Worm (Caenorhabditis elegans): ENCODE data around the gene txdc-9.

txdc-9 gene

ce11 chrIII:6447521-6447920 is 15.5 kb downstream of the txdc-9 start (continued):
- no peak for TF ChIP-seq athp-1 (tag; optimal IDR thresholded peaks at IDR 0.05)
- no peak for TF ChIP-seq rec-8 (tag; optimal IDR thresholded peaks at IDR 0.05)
- TF ChIP-seq F39B2.1 (GFP tag; IDR thresholded peaks at IDR 0.05), result no peak
- peak; percentile 36 for TF ChIP-seq lin-40 (tag; optimal IDR thresholded peaks at IDR 0.05)
- no peak for TF ChIP-seq hsf-1 (GFP tag; IDR thresholded peaks at IDR 0.05)
- TF ChIP-seq dox-1 (GFP tag; IDR thresholded peaks at IDR 0.05), result 0 out of 2 replicates have a peak, but pooled peaks have one; percentile 44
- no peak for TF ChIP-seq cebp-1 (GFP tag; IDR thresholded peaks at IDR 0.05)
- TF ChIP-seq cebp-1 (tag; optimal IDR thresholded peaks at IDR 0.05), result peak; percentile 58
- TF ChIP-seq mes-4 (tag; optimal IDR thresholded peaks at IDR 0.05), result no peak
- no peak for TF ChIP-seq bed-2 (GFP tag; IDR thresholded peaks at IDR 0.05)
- no peak; the same call in 1 of the 2 replicates for TF ChIP-seq pbrm-1 (GFP tag; IDR thresholded peaks at IDR 0.05)
- TF ChIP-seq cebp-2 (GFP tag; IDR thresholded peaks at IDR 0.05), result no peak
- no peak for TF ChIP-seq nhr-90 (tag; optimal IDR thresholded peaks at IDR 0.05)
- no peak for TF ChIP-seq sptf-2 (GFP tag; optimal IDR thresholded peaks at IDR 0.05)
- no peak for TF ChIP-seq nfya-1 (tag; optimal IDR thresholded peaks at IDR 0.05; ENCODE audit: borderline replicate concordance, insufficient read depth)
- no peak for TF ChIP-seq madf-8 (GFP tag; conservative IDR thresholded peaks at IDR 0.05)
- TF ChIP-seq ztf-3 (GFP tag; optimal IDR thresholded peaks at IDR 0.05), result no peak
- TF ChIP-seq lsl-1 (GFP tag; optimal IDR thresholded peaks at IDR 0.05), result no peak
- no peak for TF ChIP-seq xnd-1 (tag; optimal IDR thresholded peaks at IDR 0.05)
- no peak for TF ChIP-seq C17E4.6 (GFP tag; IDR thresholded peaks at IDR 0.05)
- TF ChIP-seq ceh-91 (GFP tag; IDR thresholded peaks at IDR 0.05), result no peak
- no peak for TF ChIP-seq ztf-25 (GFP tag; IDR thresholded peaks at IDR 0.05)
- TF ChIP-seq attf-3 (GFP tag; conservative IDR thresholded peaks at IDR 0.05), result no peak
- TF ChIP-seq ccch-3 (GFP tag; optimal IDR thresholded peaks at IDR 0.05), result no peak
- TF ChIP-seq F52B5.7 (tag; optimal IDR thresholded peaks at IDR 0.05), result no peak
- no peak for TF ChIP-seq ceh-27 (GFP tag; optimal IDR thresholded peaks at IDR 0.05)
- TF ChIP-seq K12H6.12 (tag; optimal IDR thresholded peaks at IDR 0.05), result peak; percentile 7
- no peak for TF ChIP-seq lin-35 (GFP tag; optimal IDR thresholded peaks at IDR 0.05)
- TF ChIP-seq egl-18 (GFP tag; IDR thresholded peaks at IDR 0.05), result no peak
- no peak for TF ChIP-seq nhr-27 (tag; optimal IDR thresholded peaks at IDR 0.05)
- no peak for TF ChIP-seq lag-1 (GFP tag; IDR thresholded peaks at IDR 0.05)
- TF ChIP-seq Y79H2A.3 (GFP tag; conservative IDR thresholded peaks at IDR 0.05), result peak; percentile 9; the same call in 1 of the 2 replicates
- 0 out of 2 replicates have a peak, but pooled peaks have one; percentile 17 for TF ChIP-seq hmg-1.2 (GFP tag; IDR thresholded peaks at IDR 0.05)
- TF ChIP-seq atf-7 (tag; optimal IDR thresholded peaks at IDR 0.05), result peak; percentile 64
- TF ChIP-seq die-1 (tag; optimal IDR thresholded peaks at IDR 0.05), result no peak
- TF ChIP-seq F57A8.1 (GFP tag; optimal IDR thresholded peaks at IDR 0.05), result no peak
- TF ChIP-seq dpff-1 (tag; optimal IDR thresholded peaks at IDR 0.05), result no peak
- TF ChIP-seq lin-54 (GFP tag; optimal IDR thresholded peaks at IDR 0.05), result peak; percentile 13
- TF ChIP-seq C06A6.2 (GFP tag; conservative IDR thresholded peaks at IDR 0.05), result peak; percentile 57; the same call in 1 of the 2 replicates
- TF ChIP-seq F37B4.10 (GFP tag; IDR thresholded peaks at IDR 0.05), result no peak
- no peak for TF ChIP-seq zfh-2 (GFP tag; conservative IDR thresholded peaks at IDR 0.05)
- no peak for TF ChIP-seq gei-17 (GFP tag; optimal IDR thresholded peaks at IDR 0.05)
- no peak for TF ChIP-seq fkh-3 (tag; optimal IDR thresholded peaks at IDR 0.05)
- no peak for TF ChIP-seq ztf-28 (GFP tag; IDR thresholded peaks at IDR 0.05)
- TF ChIP-seq F10E7.11 (tag; optimal IDR thresholded peaks at IDR 0.05), result no peak
- TF ChIP-seq ceh-40 (GFP tag; IDR thresholded peaks at IDR 0.05), result no peak
- peak; percentile 52 for TF ChIP-seq tlf-1 (GFP tag; optimal IDR thresholded peaks at IDR 0.05)
- TF ChIP-seq Y67H2A.10 (GFP tag; conservative IDR thresholded peaks at IDR 0.05), result no peak
- TF ChIP-seq F23B12.7 (tag; optimal IDR thresholded peaks at IDR 0.05; ENCODE audit: insufficient read depth), result no peak
